Fruit fly (Drosophila melanogaster) whole organism, prepupa: Measurements from ENCODE around the gene CG9147.

Source experiments
- Blimp-1 ChIP-seq: fragments of 200-800 bp; sonication (Bioruptor generic); optimal IDR thresholded peaks from 3 replicates; lab custom pipeline; 2017; ENCODE audit warnings: missing biosample characterization, missing genetic modification characterization, mild to moderate bottlenecking, moderate library complexity, missing genetic modification reagents
- CG11762 ChIP-seq: fragments of 200-800 bp; sonication (Bioruptor generic); optimal IDR thresholded peaks from 3 replicates; lab custom pipeline; 2016; ENCODE audit warnings: missing biosample characterization, missing genetic modification characterization; ENCODE audit not compliant: insufficient read depth
- CG11902 ChIP-seq: fragments of 200-800 bp; sonication (Bioruptor generic); optimal IDR thresholded peaks from 3 replicates; lab custom pipeline; 2016; ENCODE audit warnings: missing biosample characterization, missing genetic modification characterization
- CG15336 ChIP-seq: fragments of 200-800 bp; sonication (Bioruptor generic); IDR thresholded peaks from 2 replicates; pipeline ENCODE4 v1.3.6; 2022; ENCODE audit warnings: missing biosample characterization, missing genetic modification characterization
- CG1621 ChIP-seq: fragments of 200-800 bp; sonication (Bioruptor generic); optimal IDR thresholded peaks from 3 replicates; lab custom pipeline; 2018; ENCODE audit warnings: missing biosample characterization, mild to moderate bottlenecking, missing genetic modification characterization
- CG31627 ChIP-seq: fragments of 200-800 bp; sonication (Bioruptor generic); optimal IDR thresholded peaks from 3 replicates; lab custom pipeline; 2016; ENCODE audit warnings: missing biosample characterization, missing genetic modification characterization
- CG34406 ChIP-seq: fragments of 200-800 bp; sonication (Bioruptor generic); optimal IDR thresholded peaks from 3 replicates; lab custom pipeline; 2016; ENCODE audit warnings: missing biosample characterization, missing genetic modification characterization
- CG3919 ChIP-seq: fragments of 200-800 bp; sonication (Bioruptor generic); optimal IDR thresholded peaks from 3 replicates; lab custom pipeline; 2016; ENCODE audit warnings: missing biosample characterization, missing genetic modification characterization
- CG6163 ChIP-seq: fragments of 200-800 bp; sonication (Bioruptor generic); IDR thresholded peaks from 3 replicates; pipeline ENCODE4 v1.3.6; 2022; ENCODE audit warnings: missing biosample characterization, missing genetic modification characterization
- CG6276 ChIP-seq: fragments of 200-800 bp; sonication (Bioruptor generic); optimal IDR thresholded peaks from 2 replicates; lab custom pipeline; 2017; ENCODE audit warnings: missing biosample characterization, mild to moderate bottlenecking, missing genetic modification characterization
- CG6808 ChIP-seq: fragments of 200-800 bp; sonication (Bioruptor generic); optimal IDR thresholded peaks from 3 replicates; lab custom pipeline; 2017; ENCODE audit warnings: missing biosample characterization, missing genetic modification characterization, mild to moderate bottlenecking, moderate library complexity, missing genetic modification reagents
- CG6854 ChIP-seq: fragments of 200-800 bp; sonication (Bioruptor generic); optimal IDR thresholded peaks from 2 replicates; lab custom pipeline; 2017; ENCODE audit warnings: missing biosample characterization, mild to moderate bottlenecking, missing genetic modification characterization
- CG8119 ChIP-seq: fragments of 200-800 bp; sonication (Bioruptor generic); IDR thresholded peaks from 3 replicates; pipeline ENCODE4 v1.3.6; 2022; ENCODE audit warnings: missing biosample characterization, missing genetic modification characterization
- CG8319 ChIP-seq: fragments of 200-800 bp; sonication (Bioruptor generic); optimal IDR thresholded peaks from 3 replicates; lab custom pipeline; 2016; ENCODE audit warnings: missing biosample characterization, missing genetic modification characterization
- CG9139 ChIP-seq: fragments of 200-800 bp; sonication (Bioruptor generic); optimal IDR thresholded peaks from 3 replicates; lab custom pipeline; 2017; ENCODE audit warnings: missing biosample characterization, mild to moderate bottlenecking, missing genetic modification characterization
- Eip78C ChIP-seq: fragments of 200-800 bp; sonication (Bioruptor generic); peaks from one replicate; lab custom pipeline; 2016; ENCODE audit warnings: missing biosample characterization, missing genetic modification characterization
- Eip93F ChIP-seq: fragments of 200-800 bp; sonication (Bioruptor generic); optimal IDR thresholded peaks from 2 replicates; lab custom pipeline; 2016; ENCODE audit warnings: missing biosample characterization, mild to moderate bottlenecking, missing genetic modification characterization
- Ets96B ChIP-seq: fragments of 200-800 bp; optimal IDR thresholded peaks from 2 replicates; lab custom pipeline; 2019; ENCODE audit warnings: missing biosample characterization, mild to moderate bottlenecking, missing genetic modification characterization, moderate library complexity
- Gug ChIP-seq: fragments of 200-800 bp; sonication (Bioruptor generic); IDR thresholded peaks from 2 replicates; pipeline ENCODE4 v1.3.6; 2022; ENCODE audit warnings: missing biosample characterization, missing genetic modification characterization
- Hr38 ChIP-seq: sonication (Bioruptor generic); optimal IDR thresholded peaks from 2 replicates; lab custom pipeline; 2016; ENCODE audit warnings: missing biosample characterization, missing genetic modification characterization
- Met ChIP-seq: fragments of 200-800 bp; sonication (Bioruptor generic); optimal IDR thresholded peaks from 3 replicates; lab custom pipeline; 2016; ENCODE audit warnings: missing biosample characterization, missing genetic modification characterization
- OdsH ChIP-seq: fragments of 200-800 bp; sonication (Bioruptor generic); optimal IDR thresholded peaks from 3 replicates; lab custom pipeline; 2016; ENCODE audit warnings: missing biosample characterization, missing genetic modification characterization
- Smox ChIP-seq: fragments of 200-800 bp; sonication (Bioruptor generic); optimal IDR thresholded peaks from 3 replicates; lab custom pipeline; 2016; ENCODE audit warnings: missing biosample characterization, missing genetic modification characterization
- Sox102F ChIP-seq: fragments of 200-800 bp; sonication (Bioruptor generic); optimal IDR thresholded peaks from 2 replicates; lab custom pipeline; 2016; ENCODE audit warnings: missing biosample characterization, mild to moderate bottlenecking, missing genetic modification characterization
- Sox14 ChIP-seq: fragments of 200-800 bp; sonication (Bioruptor generic); optimal IDR thresholded peaks from 3 replicates; lab custom pipeline; 2016; ENCODE audit warnings: missing biosample characterization, missing genetic modification characterization
- achi ChIP-seq: fragments of 200-800 bp; sonication (Bioruptor generic); optimal IDR thresholded peaks from 3 replicates; lab custom pipeline; 2016; ENCODE audit warnings: missing biosample characterization, missing genetic modification characterization
- cyc ChIP-seq: fragments of 200-800 bp; sonication (Bioruptor generic); optimal IDR thresholded peaks from 3 replicates; lab custom pipeline; 2016; ENCODE audit warnings: missing biosample characterization, missing genetic modification characterization
- dac ChIP-seq: fragments of 200-800 bp; sonication (Bioruptor generic); optimal IDR thresholded peaks from 2 replicates; lab custom pipeline; 2017; ENCODE audit warnings: missing biosample characterization, mild to moderate bottlenecking, missing genetic modification characterization
- dsx ChIP-seq: fragments of 200-800 bp; optimal IDR thresholded peaks from 3 replicates; lab custom pipeline; 2019; ENCODE audit warnings: missing biosample characterization, mild to moderate bottlenecking, missing genetic modification characterization, moderate library complexity; ENCODE audit not compliant: poor library complexity, severe bottlenecking
- esn ChIP-seq: fragments of 200-800 bp; sonication (Bioruptor generic); optimal IDR thresholded peaks from 2 replicates; lab custom pipeline; 2016; ENCODE audit warnings: missing biosample characterization, mild to moderate bottlenecking, missing genetic modification characterization, moderate library complexity
- fd59A ChIP-seq: fragments of 200-800 bp; sonication (Bioruptor generic); optimal IDR thresholded peaks from 2 replicates; lab custom pipeline; 2017; ENCODE audit warnings: missing biosample characterization, mild to moderate bottlenecking, missing genetic modification characterization, missing genetic modification reagents
- fd85E ChIP-seq: fragments of 200-800 bp; sonication (Bioruptor generic); optimal IDR thresholded peaks from 3 replicates; lab custom pipeline; 2016; ENCODE audit warnings: missing biosample characterization, missing genetic modification characterization
- fkh ChIP-seq: fragments of 200-800 bp; sonication (Bioruptor generic); optimal IDR thresholded peaks from 3 replicates; lab custom pipeline; 2017; ENCODE audit warnings: missing biosample characterization, mild to moderate bottlenecking, missing genetic modification characterization, moderate library complexity
- lz ChIP-seq: fragments of 200-800 bp; sonication (Bioruptor generic); optimal IDR thresholded peaks from 3 replicates; lab custom pipeline; 2016; ENCODE audit warnings: missing biosample characterization, missing genetic modification characterization
- salr ChIP-seq, 2 experiments: fragments of 200-800 bp; sonication (Bioruptor generic); optimal IDR thresholded peaks; 3 replicates each; lab custom pipeline; 2016 to 2018; ENCODE audit warnings: missing biosample characterization in 2 of 2, missing genetic modification characterization in 2 of 2, mild to moderate bottlenecking in 1 of 2
- svp ChIP-seq: fragments of 200-800 bp; sonication (Bioruptor generic); peaks from one replicate; lab custom pipeline; 2016; ENCODE audit warnings: missing biosample characterization, missing genetic modification characterization
- topi ChIP-seq: fragments of 200-800 bp; sonication (Bioruptor generic); optimal IDR thresholded peaks from 3 replicates; lab custom pipeline; 2016; ENCODE audit warnings: missing biosample characterization, missing genetic modification characterization

CG9147 gene

dm6 chr2L:6070656-6071231 is 4.9 kb downstream of the CG9147 start, which contains the start of the genes CG9154 and Kr-h2 (continued):
- peak; percentile 64 for TF ChIP-seq CG8119 (GFP tag; lab: Robert Waterston, UW)
- TF ChIP-seq fd59A (GFP tag; lab: Kevin White, UChicago) = no peak
- peak; percentile 53 for TF ChIP-seq topi
- TF ChIP-seq CG34406 = peak; percentile 45
- TF ChIP-seq cyc = peak; percentile 39
- TF ChIP-seq svp (GFP tag; lab: Kevin White, UChicago) = peak; percentile 80
- TF ChIP-seq Smox (GFP tag; lab: Kevin White, UChicago) = no peak
- TF ChIP-seq CG9139 = no peak
- no peak for TF ChIP-seq CG6808 (GFP tag; lab: Kevin White, UChicago)
- TF ChIP-seq Blimp-1 (GFP tag; lab: Kevin White, UChicago) = peak; percentile 27
- TF ChIP-seq Ets96B (tag; lab: Kevin White, UChicago) = peak; percentile 29
- TF ChIP-seq CG11902 (GFP tag; lab: Kevin White, UChicago) = no peak
- TF ChIP-seq CG6276 = peak; percentile 63
- no peak for TF ChIP-seq Sox102F
- no peak for TF ChIP-seq Hr38 (GFP tag; lab: Kevin White, UChicago)
- TF ChIP-seq CG1621 (tag; lab: Kevin White, UChicago) = no peak
- no peak for TF ChIP-seq CG11762 (GFP tag; lab: Kevin White, UChicago)
- no peak for TF ChIP-seq CG8319 (GFP tag; lab: Kevin White, UChicago)
- no peak for TF ChIP-seq fd85E (GFP tag; lab: Kevin White, UChicago)
- peak; percentile 57 for TF ChIP-seq Sox14
- TF ChIP-seq Eip78C (GFP tag; lab: Kevin White, UChicago) = peak; percentile 66
- no peak for TF ChIP-seq dac (GFP tag; lab: Kevin White, UChicago)
- TF ChIP-seq CG3919 (GFP tag; lab: Kevin White, UChicago) = no peak
- peak; percentile 50 for TF ChIP-seq CG31627 (GFP tag; lab: Kevin White, UChicago)

DNA sequence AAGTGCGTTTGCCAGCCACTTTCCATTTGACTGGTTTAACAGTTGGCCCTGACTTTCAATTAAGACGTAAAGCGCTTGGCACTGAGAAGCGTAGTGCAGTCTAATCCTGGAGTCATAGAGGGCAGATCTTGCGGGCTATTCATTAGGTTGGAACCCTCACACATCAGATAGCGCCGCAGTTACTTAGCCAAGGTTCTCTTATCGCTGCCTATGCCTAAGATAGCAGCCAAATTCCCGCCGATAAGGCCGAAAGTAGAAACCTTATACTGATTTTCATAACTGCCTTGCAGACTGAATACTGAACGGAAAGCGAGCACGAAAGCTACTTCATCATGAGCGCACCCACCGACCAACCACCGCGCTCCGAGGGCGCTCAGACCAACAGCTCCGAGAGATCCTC is 6.3 kb downstream of the CG9147 start:
- TF ChIP-seq Hr38 (GFP tag; lab: Kevin White, UChicago) (no peak), CG31627 (GFP tag; lab: Kevin White, UChicago) (no peak), CG1621 (tag; lab: Kevin White, UChicago) (no peak), Sox14 (no peak), dac (GFP tag; lab: Kevin White, UChicago) (no peak), CG6854 (GFP tag; lab: Kevin White, UChicago) (no peak), svp (GFP tag; lab: Kevin White, UChicago) (no peak), esn (GFP tag; lab: Kevin White, UChicago) (no peak), salr (GFP tag; optimal IDR thresholded peaks at IDR 0.05; lab: Kevin White, UChicago) (no peak), Eip93F (GFP tag; lab: Kevin White, UChicago) (no peak), Eip78C (GFP tag; lab: Kevin White, UChicago) (no peak)

DNA sequence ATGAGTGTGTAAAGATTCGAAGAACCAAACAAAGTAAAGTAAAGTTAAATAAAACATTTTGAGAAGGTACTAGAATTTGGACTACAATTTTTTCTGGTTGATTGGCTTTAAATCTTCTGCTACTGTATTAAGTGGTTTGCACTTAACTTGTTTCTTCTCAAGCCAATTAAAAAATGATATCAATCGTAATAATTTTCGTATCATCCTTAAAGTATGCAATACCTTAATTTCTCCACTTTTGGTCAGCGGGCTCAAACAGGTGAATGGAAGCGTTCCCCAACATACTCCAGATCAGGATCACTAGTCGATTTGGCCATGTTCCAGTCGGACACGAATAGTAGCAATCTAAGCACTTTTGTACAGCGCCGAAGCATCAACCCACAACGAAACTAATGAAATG is 8.1 kb downstream of the CG9147 start:
- TF ChIP-seq svp (GFP tag; lab: Kevin White, UChicago) = no peak
- no peak for TF ChIP-seq OdsH (GFP tag; lab: Kevin White, UChicago)
- TF ChIP-seq Eip93F (GFP tag; lab: Kevin White, UChicago) = no peak
- TF ChIP-seq Met (GFP tag; lab: Kevin White, UChicago) = no peak
- no peak for TF ChIP-seq Gug (GFP tag; lab: Robert Waterston, UW)
- TF ChIP-seq dac (GFP tag; lab: Kevin White, UChicago) = no peak
- no peak for TF ChIP-seq CG15336 (GFP tag; lab: Robert Waterston, UW)
- TF ChIP-seq achi (GFP tag; lab: Kevin White, UChicago) = no peak
- no peak for TF ChIP-seq Blimp-1 (GFP tag; lab: Kevin White, UChicago)
- TF ChIP-seq dsx (GFP tag; lab: Kevin White, UChicago) = no peak
- TF ChIP-seq CG6163 (GFP tag; lab: Robert Waterston, UW) = no peak
- no peak for TF ChIP-seq fkh (GFP tag; lab: Kevin White, UChicago)
- no peak for TF ChIP-seq lz (GFP tag; lab: Kevin White, UChicago)
- TF ChIP-seq CG34406 = no peak
- no peak for TF ChIP-seq CG31627 (GFP tag; lab: Kevin White, UChicago)
- no peak for TF ChIP-seq CG9139
- no peak for TF ChIP-seq CG11902 (GFP tag; lab: Kevin White, UChicago)
- TF ChIP-seq CG6276 = no peak
- TF ChIP-seq CG6854 (GFP tag; lab: Kevin White, UChicago) = no peak
- TF ChIP-seq fd85E (GFP tag; lab: Kevin White, UChicago) = no peak
